Fruit fly (Drosophila melanogaster) whole organism, embryonic: ENCODE measurements around the gene Alms1a.

Experiments used
- Aef1 ChIP-seq: fragments of 200-800 bp; sonication (Bioruptor generic); IDR thresholded peaks from 3 replicates; pipeline ENCODE4 v1.3.6; 2022; ENCODE audit warnings: missing biosample characterization, missing genetic modification characterization
- BtbVII ChIP-seq: fragments of 200-800 bp; sonication (Bioruptor generic); optimal IDR thresholded peaks from 3 replicates; lab custom pipeline; 2017; ENCODE audit warnings: missing biosample characterization, mild to moderate bottlenecking, missing genetic modification characterization
- CG12104 ChIP-seq: fragments of 200-800 bp; sonication (Bioruptor generic); optimal IDR thresholded peaks from 3 replicates; lab custom pipeline; 2016; ENCODE audit warnings: missing biosample characterization, missing genetic modification characterization
- CG13296 ChIP-seq: fragments of 200-800 bp; sonication (Bioruptor generic); optimal IDR thresholded peaks from 3 replicates; lab custom pipeline; 2018; ENCODE audit warnings: missing biosample characterization, mild to moderate bottlenecking, missing genetic modification characterization
- CG17385 ChIP-seq: fragments of 200-800 bp; sonication (Bioruptor generic); optimal IDR thresholded peaks from 3 replicates; lab custom pipeline; 2018; ENCODE audit warnings: missing biosample characterization, mild to moderate bottlenecking, missing genetic modification characterization
- CG2712 ChIP-seq: fragments of 200-800 bp; optimal IDR thresholded peaks from 3 replicates; lab custom pipeline; 2019; ENCODE audit warnings: missing biosample characterization, mild to moderate bottlenecking, missing genetic modification characterization, moderate library complexity
- CG32532 ChIP-seq: fragments of 200-800 bp; sonication (Bioruptor generic); IDR thresholded peaks from 2 replicates; pipeline ENCODE4 v1.3.6; 2022; ENCODE audit warnings: missing biosample characterization, missing genetic modification characterization
- CG34422 ChIP-seq: fragments of 200-800 bp; sonication (Bioruptor generic); IDR thresholded peaks from 3 replicates; pipeline ENCODE4 v1.3.6; 2022; ENCODE audit warnings: missing biosample characterization, missing genetic modification characterization
- CG8281 ChIP-seq: fragments of 200-800 bp; sonication (Bioruptor generic); optimal IDR thresholded peaks from 2 replicates; lab custom pipeline; 2018; ENCODE audit warnings: missing biosample characterization, mild to moderate bottlenecking, missing genetic modification characterization, moderate library complexity
- E2f1 ChIP-seq: fragments of 200-800 bp; sonication (Bioruptor generic); IDR thresholded peaks from 2 replicates; pipeline ENCODE4 v1.3.6; 2022; ENCODE audit warnings: missing biosample characterization, missing genetic modification characterization
- E2f2 ChIP-seq: fragments of 200-800 bp; sonication (Bioruptor generic); IDR thresholded peaks from 2 replicates; pipeline ENCODE4 v1.3.6; 2022; ENCODE audit warnings: missing biosample characterization, missing genetic modification characterization
- ERR ChIP-seq: fragments of 200-800 bp; sonication (Bioruptor generic); optimal IDR thresholded peaks from 2 replicates; lab custom pipeline; 2016; ENCODE audit warnings: missing biosample characterization, missing genetic modification characterization
- Fer2 ChIP-seq: fragments of 200-800 bp; sonication (Bioruptor generic); optimal IDR thresholded peaks from 2 replicates; lab custom pipeline; 2018; ENCODE audit warnings: missing biosample characterization, mild to moderate bottlenecking, missing genetic modification characterization, moderate library complexity
- GATAe ChIP-seq: fragments of 200-800 bp; sonication (Bioruptor generic); conservative IDR thresholded peaks from 2 replicates; pipeline ENCODE4 v1.3.6; 2022; ENCODE audit warnings: missing biosample characterization, missing genetic modification characterization
- HLHmδ ChIP-seq: fragments of 200-800 bp; sonication (Bioruptor generic); optimal IDR thresholded peaks from 2 replicates; lab custom pipeline; 2018; ENCODE audit warnings: missing biosample characterization, mild to moderate bottlenecking, missing genetic modification characterization, moderate library complexity
- MESR4 ChIP-seq: fragments of 200-800 bp; sonication (Bioruptor generic); optimal IDR thresholded peaks from 2 replicates; lab custom pipeline; 2018; ENCODE audit warnings: missing biosample characterization, mild to moderate bottlenecking, missing genetic modification characterization, moderate library complexity
- Med ChIP-seq: fragments of 200-800 bp; sonication (Bioruptor generic); peaks from one replicate; lab custom pipeline; 2016; ENCODE audit warnings: missing biosample characterization, missing genetic modification characterization, mild to moderate bottlenecking, inconsistent platforms, moderate library complexity
- NC2β ChIP-seq: fragments of 200-800 bp; sonication (Bioruptor generic); optimal IDR thresholded peaks from 2 replicates; lab custom pipeline; 2016; ENCODE audit warnings: missing biosample characterization, missing genetic modification characterization
- Nf-YB ChIP-seq: fragments of 200-800 bp; sonication (Bioruptor generic); optimal IDR thresholded peaks from 3 replicates; lab custom pipeline; 2019; ENCODE audit warnings: missing biosample characterization, mild to moderate bottlenecking, missing genetic modification characterization, moderate library complexity
- Pdp1 ChIP-seq, 2 experiments: fragments of 200-800 bp; sonication (Bioruptor generic); optimal IDR thresholded peaks; 3 replicates each; lab custom pipeline; 2016; ENCODE audit warnings: missing biosample characterization in 2 of 2, missing genetic modification characterization in 2 of 2, mild to moderate bottlenecking in 1 of 2, moderate library complexity in 1 of 2
- Ptx1 ChIP-seq: fragments of 200-800 bp; sonication (Bioruptor generic); IDR thresholded peaks from 2 replicates; pipeline ENCODE4 v1.3.6; 2022; ENCODE audit warnings: missing biosample characterization, missing genetic modification characterization
- Sox100B ChIP-seq: fragments of 200-800 bp; sonication (Bioruptor generic); optimal IDR thresholded peaks from 3 replicates; lab custom pipeline; 2018; ENCODE audit warnings: missing biosample characterization, mild to moderate bottlenecking, missing genetic modification characterization
- Sry-δ ChIP-seq: fragments of 200-800 bp; sonication (Bioruptor generic); optimal IDR thresholded peaks from 2 replicates; lab custom pipeline; 2016; ENCODE audit warnings: missing biosample characterization, missing genetic modification characterization
- ara ChIP-seq: fragments of 200-800 bp; sonication (Bioruptor generic); IDR thresholded peaks from 2 replicates; pipeline ENCODE4 v1.3.6; 2022; ENCODE audit warnings: missing biosample characterization, missing genetic modification characterization
- btn ChIP-seq: fragments of 200-800 bp; sonication (Bioruptor generic); optimal IDR thresholded peaks from 2 replicates; lab custom pipeline; 2016; ENCODE audit warnings: missing biosample characterization, missing genetic modification characterization
- cad ChIP-seq: fragments of >200 bp; optimal IDR thresholded peaks from 2 replicates; lab custom pipeline; 2017; ENCODE audit warnings: missing biosample characterization, missing genetic modification characterization
- chn ChIP-seq: fragments of 200-800 bp; sonication (Bioruptor generic); optimal IDR thresholded peaks from 2 replicates; lab custom pipeline; 2016; ENCODE audit warnings: missing biosample characterization, missing genetic modification characterization
- danr ChIP-seq: fragments of 200-800 bp; sonication (Bioruptor generic); IDR thresholded peaks from 2 replicates; pipeline ENCODE4 v1.3.6; 2022; ENCODE audit warnings: missing biosample characterization, missing genetic modification characterization
- exex ChIP-seq: fragments of 200-800 bp; sonication (Bioruptor generic); optimal IDR thresholded peaks from 4 replicates; lab custom pipeline; 2018; ENCODE audit warnings: missing biosample characterization, mild to moderate bottlenecking, missing genetic modification characterization, moderate library complexity
- ftz-f1 ChIP-seq: fragments of 200-800 bp; sonication (Bioruptor generic); optimal IDR thresholded peaks from 2 replicates; lab custom pipeline; 2016; ENCODE audit warnings: missing biosample characterization, missing genetic modification characterization
- gcm ChIP-seq: fragments of 200-800 bp; sonication (Bioruptor generic); optimal IDR thresholded peaks from 2 replicates; lab custom pipeline; 2019; ENCODE audit warnings: missing biosample characterization, mild to moderate bottlenecking, missing genetic modification characterization, moderate library complexity
- grn ChIP-seq: fragments of 200-800 bp; sonication (Bioruptor generic); optimal IDR thresholded peaks from 3 replicates; lab custom pipeline; 2017; ENCODE audit warnings: missing biosample characterization, missing genetic modification characterization
- her ChIP-seq: fragments of 200-800 bp; sonication (Bioruptor generic); optimal IDR thresholded peaks from 2 replicates; lab custom pipeline; 2016; ENCODE audit warnings: missing biosample characterization, missing genetic modification characterization
- kay ChIP-seq: fragments of 200-800 bp; sonication (Bioruptor generic); optimal IDR thresholded peaks from 2 replicates; lab custom pipeline; 2016; ENCODE audit warnings: missing biosample characterization, missing genetic modification characterization
- lab ChIP-seq: fragments of 200-800 bp; sonication (Bioruptor generic); optimal IDR thresholded peaks from 3 replicates; lab custom pipeline; 2017; ENCODE audit warnings: missing biosample characterization, missing genetic modification characterization, mild to moderate bottlenecking, moderate library complexity, missing genetic modification reagents
- luna ChIP-seq: fragments of 200-800 bp; sonication (Bioruptor generic); optimal IDR thresholded peaks from 2 replicates; lab custom pipeline; 2016; ENCODE audit warnings: missing biosample characterization, missing genetic modification characterization
- oc ChIP-seq: fragments of 200-800 bp; sonication (Bioruptor generic); optimal IDR thresholded peaks from 2 replicates; lab custom pipeline; 2018; ENCODE audit warnings: missing biosample characterization, mild to moderate bottlenecking, missing genetic modification characterization, moderate library complexity
- sug ChIP-seq: fragments of 200-800 bp; optimal IDR thresholded peaks from 2 replicates; lab custom pipeline; 2019; ENCODE audit warnings: missing biosample characterization, mild to moderate bottlenecking, missing genetic modification characterization, moderate library complexity

Alms1a gene

DNA sequence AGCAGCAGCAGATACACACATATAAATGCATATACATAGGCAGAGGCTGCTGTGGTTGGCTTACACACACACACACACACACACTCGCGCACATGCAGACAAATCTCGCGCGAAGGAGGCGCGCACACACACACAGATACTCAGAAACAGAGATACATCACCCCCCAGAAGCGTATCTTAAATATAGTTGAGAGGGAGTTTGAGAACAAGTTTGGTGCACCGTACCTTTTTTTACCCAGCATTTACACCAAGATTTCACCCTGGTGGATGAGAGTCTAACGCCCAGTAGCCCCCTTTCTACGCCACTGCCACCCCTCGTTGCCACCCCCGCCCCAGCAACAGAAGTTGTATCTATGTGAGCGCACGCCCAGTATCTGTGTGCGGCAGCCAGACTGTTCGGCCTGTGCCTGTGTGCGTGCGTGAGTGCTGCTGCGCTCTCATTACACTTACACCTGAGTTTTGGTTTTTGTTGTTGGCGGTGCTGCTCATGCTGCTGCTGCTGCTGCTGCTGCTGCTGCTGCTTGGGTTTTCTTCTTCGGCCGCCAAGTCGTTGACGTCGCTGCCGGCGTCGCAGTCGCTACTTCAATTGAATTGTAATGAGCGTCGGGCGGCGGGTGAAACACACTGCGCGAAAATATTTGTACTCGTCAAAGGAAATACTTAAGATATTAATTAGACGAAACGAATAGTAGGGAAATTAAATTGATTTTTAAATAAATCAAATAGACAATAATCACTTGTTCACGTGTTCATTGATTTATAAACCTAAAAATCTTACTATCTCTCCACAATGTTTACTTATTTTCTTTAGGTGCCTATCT is 45.6 kb downstream of the Alms1a start (continued):
- TF ChIP-seq kay (GFP tag; lab: Kevin White, UChicago) (peak; percentile 66), ara (peak; percentile 95), Sry-δ (GFP tag; lab: Kevin White, UChicago) (no peak), luna (GFP tag; lab: Kevin White, UChicago) (no peak), CG12104 (GFP tag; lab: Kevin White, UChicago) (peak; percentile 30), ERR (GFP tag; lab: Kevin White, UChicago) (peak; percentile 21), CG8281 (tag; lab: Kevin White, UChicago) (peak; percentile 39), CG34422 (peak; percentile 91), NC2β (GFP tag; lab: Kevin White, UChicago) (peak; percentile 66), chn (peak; percentile 69), BtbVII (GFP tag; lab: Kevin White, UChicago) (peak; percentile 4), Nf-YB (peak; percentile 96), Sox100B (GFP tag; lab: Kevin White, UChicago) (peak; percentile 13), CG17385 (GFP tag; lab: Kevin White, UChicago) (peak; percentile 68), her (GFP tag; lab: Kevin White, UChicago) (peak; percentile 48)

DNA sequence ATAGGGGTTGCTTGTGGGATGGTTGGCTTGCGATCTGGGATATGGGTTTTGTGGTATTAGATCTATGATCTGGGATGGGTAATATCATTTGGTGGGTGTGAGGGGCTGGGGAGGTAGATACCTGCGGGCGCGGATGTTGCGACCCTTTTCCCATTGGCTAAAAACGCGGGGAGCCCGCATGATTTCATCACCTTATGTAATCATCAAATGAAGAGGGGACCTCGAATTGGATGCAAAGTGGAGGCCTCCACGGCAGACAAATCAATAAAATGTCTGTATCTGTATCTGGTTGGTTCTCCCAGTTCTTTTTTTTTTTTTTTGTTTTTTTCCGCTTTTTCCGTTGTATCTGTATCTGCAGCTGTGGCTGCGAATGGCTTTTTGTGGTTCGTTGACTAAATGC is 46.8 kb downstream of the Alms1a start:
- TF ChIP-seq gcm (GFP tag; lab: Kevin White, UChicago) (peak; percentile 83), Pdp1 (GFP tag; optimal IDR thresholded peaks at IDR 0.05; lab: Kevin White, UChicago) (peak in 1 of 2 experiments; percentile 42), GATAe (GFP tag; lab: Robert Waterston, UW) (no peak), Nf-YB (peak; percentile 71), danr (GFP tag; lab: Robert Waterston, UW) (no peak)

DNA sequence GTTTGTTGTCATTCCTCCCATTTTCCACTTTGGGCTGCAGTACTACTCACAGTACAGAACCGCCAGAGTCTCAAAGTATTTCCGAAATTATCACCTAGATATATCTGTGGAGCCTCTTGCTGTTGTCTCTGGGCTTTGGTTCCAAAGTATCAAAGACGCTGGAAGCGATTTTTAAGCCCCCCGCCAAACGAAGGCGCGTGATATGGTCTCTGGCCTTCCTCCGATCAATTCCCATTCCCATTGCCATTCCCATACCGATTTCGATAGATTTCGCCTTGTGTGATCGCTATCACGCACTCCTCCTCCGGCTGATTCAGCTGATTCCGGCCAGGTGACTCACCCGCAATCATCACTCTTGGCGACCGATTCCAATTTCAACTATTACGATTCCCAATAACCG is 48.2 kb downstream of the Alms1a start:
- TF ChIP-seq lab (GFP tag; lab: Kevin White, UChicago): peak; percentile 62
- TF ChIP-seq exex (tag; lab: Kevin White, UChicago): peak; percentile 2
- TF ChIP-seq Med (GFP tag; lab: Kevin White, UChicago): peak; percentile 48
- no peak for TF ChIP-seq CG32532 (GFP tag; lab: Robert Waterston, UW)
- TF ChIP-seq her (GFP tag; lab: Kevin White, UChicago): no peak
- TF ChIP-seq MESR4 (GFP tag; lab: Kevin White, UChicago): no peak
- no peak for TF ChIP-seq ftz-f1
- TF ChIP-seq Ptx1 (GFP tag; lab: Robert Waterston, UW): no peak
- no peak for TF ChIP-seq btn (GFP tag; lab: Kevin White, UChicago)
- TF ChIP-seq E2f2: no peak
- no peak for TF ChIP-seq HLHmδ (GFP tag; lab: Kevin White, UChicago)
- TF ChIP-seq Fer2 (tag; lab: Kevin White, UChicago): no peak
- no peak for TF ChIP-seq oc (tag; lab: Kevin White, UChicago)
- TF ChIP-seq CG2712: no peak
- TF ChIP-seq E2f1 (GFP tag; lab: Robert Waterston, UW): no peak
- TF ChIP-seq Aef1 (GFP tag; lab: Robert Waterston, UW): no peak
- TF ChIP-seq cad (GFP tag; lab: Kevin White, UChicago): no peak
- TF ChIP-seq sug: peak; percentile 16
- TF ChIP-seq CG13296: no peak
- peak; percentile 57 for TF ChIP-seq grn (GFP tag; lab: Kevin White, UChicago)
